Fruit fly (Drosophila melanogaster) whole organism, adult: ENCODE results near the gene grim.

Source experiments
- CG11617 ChIP-seq: fragments of 200-800 bp; sonication (Bioruptor generic); optimal IDR thresholded peaks from 2 replicates; lab custom pipeline; 2017; ENCODE audit warnings: mild to moderate bottlenecking, missing biosample characterization, missing genetic modification reagents, missing genetic modification characterization
- CG12768 ChIP-seq: fragments of 200-800 bp; sonication (Bioruptor generic); optimal IDR thresholded peaks from 2 replicates; lab custom pipeline; 2017; ENCODE audit warnings: missing biosample characterization, missing genetic modification characterization, mild to moderate bottlenecking, moderate library complexity, missing genetic modification reagents
- CG5204 ChIP-seq: fragments of 200-800 bp; sonication (Bioruptor generic); optimal IDR thresholded peaks from 2 replicates; lab custom pipeline; 2016; ENCODE audit warnings: missing biosample characterization, missing genetic modification characterization
- Hr96 ChIP-seq: fragments of 200-800 bp; sonication (Bioruptor generic); optimal IDR thresholded peaks from 2 replicates; lab custom pipeline; 2016; ENCODE audit warnings: missing biosample characterization, missing genetic modification characterization
- Mnt ChIP-seq: fragments of 200-800 bp; sonication (Bioruptor generic); optimal IDR thresholded peaks from 2 replicates; lab custom pipeline; 2016; ENCODE audit warnings: missing biosample characterization, mild to moderate bottlenecking, missing genetic modification characterization
- cnc ChIP-seq, 2 experiments: fragments of >200 bp; optimal IDR thresholded peaks; 2 replicates each; lab custom pipeline; 2017
- kay ChIP-seq: fragments of 200-800 bp; sonication (Bioruptor generic); peaks from one replicate; lab custom pipeline; 2016; ENCODE audit warnings: missing biosample characterization, missing genetic modification characterization, borderline replicate concordance
- pad ChIP-seq: fragments of 200-800 bp; sonication (Bioruptor generic); optimal IDR thresholded peaks from 3 replicates; lab custom pipeline; 2017; ENCODE audit warnings: missing biosample characterization, missing genetic modification characterization, mild to moderate bottlenecking, moderate library complexity, missing genetic modification reagents
- tj ChIP-seq: fragments of 200-800 bp; sonication (Bioruptor generic); optimal IDR thresholded peaks from 3 replicates; lab custom pipeline; 2017; ENCODE audit warnings: missing biosample characterization, mild to moderate bottlenecking, missing genetic modification characterization, moderate library complexity
- toe ChIP-seq: fragments of 200-800 bp; sonication (Bioruptor generic); optimal IDR thresholded peaks from 2 replicates; lab custom pipeline; 2016; ENCODE audit warnings: missing biosample characterization, missing genetic modification characterization

- no peak for TF ChIP-seq kay (GFP tag; lab: Kevin White, UChicago)
- TF ChIP-seq tj = no peak
- TF ChIP-seq Mnt = no peak
- TF ChIP-seq CG11617 = no peak
- TF ChIP-seq Hr96 (GFP tag; lab: Kevin White, UChicago) = no peak
- TF ChIP-seq cnc (optimal IDR thresholded peaks at IDR 0.05; lab: Kevin White, UChicago) = no peak
- TF ChIP-seq CG5204 = no peak
- TF ChIP-seq toe (GFP tag; lab: Kevin White, UChicago) = no peak
- TF ChIP-seq pad (GFP tag; lab: Kevin White, UChicago) = no peak
- no peak for TF ChIP-seq CG12768 (GFP tag; lab: Kevin White, UChicago)
Measured at dm6 chr3L:18289993-18290727, 14.1 kb downstream of the grim start.
